Worm (Caenorhabditis elegans) whole organism, mixed stage, embryonic: Measurements from ENCODE around the gene srp-2.

Source experiments
- blmp-1 ChIP-seq: fragments of 150-350 bp; optimal IDR thresholded peaks from 2 replicates; lab custom pipeline; 2014; ENCODE audit warnings: missing biosample characterization, missing genetic modification characterization
- ceh-83 ChIP-seq: fragments of 200-800 bp; sonication (Bioruptor generic); optimal IDR thresholded peaks from 2 replicates; lab custom pipeline; 2018; ENCODE audit warnings: mild to moderate bottlenecking, missing genetic modification characterization, missing compliant biosample characterization
- elt-3 ChIP-seq: fragments of 150-350 bp; optimal IDR thresholded peaks from 2 replicates; lab custom pipeline; 2014; ENCODE audit warnings: missing biosample characterization, missing genetic modification characterization
- lin-13 ChIP-seq: fragments of 150-350 bp; optimal IDR thresholded peaks from 2 replicates; lab custom pipeline; 2014; ENCODE audit warnings: missing biosample characterization, missing genetic modification characterization
- lin-32 ChIP-seq: fragments of 200-800 bp; sonication (Bioruptor generic); optimal IDR thresholded peaks from 2 replicates; lab custom pipeline; 2018; ENCODE audit warnings: mild to moderate bottlenecking, missing genetic modification characterization, missing compliant biosample characterization
- mab-5 ChIP-seq: fragments of 150-350 bp; optimal IDR thresholded peaks from 2 replicates; lab custom pipeline; 2014; ENCODE audit warnings: missing biosample characterization, missing genetic modification characterization
- mep-1 ChIP-seq: fragments of 150-350 bp; optimal IDR thresholded peaks from 2 replicates; lab custom pipeline; 2017; ENCODE audit warnings: missing biosample characterization, missing genetic modification reagents, missing genetic modification characterization, inconsistent platforms
- nhr-12 ChIP-seq: fragments of 150-350 bp; optimal IDR thresholded peaks from 2 replicates; lab custom pipeline; 2014; ENCODE audit warnings: missing biosample characterization, missing genetic modification characterization
- nhr-237 ChIP-seq: fragments of 150-350 bp; optimal IDR thresholded peaks from 2 replicates; lab custom pipeline; 2014; ENCODE audit warnings: missing biosample characterization, missing genetic modification characterization
- snpc-4 ChIP-seq: fragments of 150-350 bp; optimal IDR thresholded peaks from 2 replicates; lab custom pipeline; 2014; ENCODE audit warnings: missing biosample characterization, missing genetic modification characterization
- sptf-1 ChIP-seq: sonication (generic microtip); optimal IDR thresholded peaks from 2 replicates; lab custom pipeline; 2017; ENCODE audit warnings: mild to moderate bottlenecking, missing genetic modification characterization, moderate library complexity, missing compliant biosample characterization
- unc-39 ChIP-seq: fragments of 150-350 bp; optimal IDR thresholded peaks from 2 replicates; lab custom pipeline; 2014; ENCODE audit warnings: missing biosample characterization, missing genetic modification characterization
- unc-62 ChIP-seq: fragments of 150-350 bp; optimal IDR thresholded peaks from 2 replicates; lab custom pipeline; 2014; ENCODE audit warnings: missing biosample characterization, missing genetic modification reagents, missing genetic modification characterization

ce11 chrV:725807-726572, 36.5 kb upstream of the srp-2 start:
- TF ChIP-seq sptf-1 (tag; lab: Kevin White, UChicago) (no peak), lin-13 (no peak), elt-3 (no peak), unc-62 (GFP tag; lab: Kevin White, UChicago) (no peak), nhr-237 (tag; lab: Kevin White, UChicago) (no peak), mab-5 (no peak), snpc-4 (tag; lab: Kevin White, UChicago) (no peak), blmp-1 (tag; lab: Kevin White, UChicago) (no peak), mep-1 (tag; lab: Kevin White, UChicago) (no peak), nhr-12 (tag; lab: Kevin White, UChicago) (no peak), lin-32 (GFP tag; lab: Kevin White, UChicago) (no peak), ceh-83 (GFP tag; lab: Kevin White, UChicago) (no peak), unc-39 (tag; lab: Kevin White, UChicago) (no peak)
